Worm (Caenorhabditis elegans): ENCODE measurements around the gene Y57G11B.6.

Y57G11B.6 gene

DNA sequence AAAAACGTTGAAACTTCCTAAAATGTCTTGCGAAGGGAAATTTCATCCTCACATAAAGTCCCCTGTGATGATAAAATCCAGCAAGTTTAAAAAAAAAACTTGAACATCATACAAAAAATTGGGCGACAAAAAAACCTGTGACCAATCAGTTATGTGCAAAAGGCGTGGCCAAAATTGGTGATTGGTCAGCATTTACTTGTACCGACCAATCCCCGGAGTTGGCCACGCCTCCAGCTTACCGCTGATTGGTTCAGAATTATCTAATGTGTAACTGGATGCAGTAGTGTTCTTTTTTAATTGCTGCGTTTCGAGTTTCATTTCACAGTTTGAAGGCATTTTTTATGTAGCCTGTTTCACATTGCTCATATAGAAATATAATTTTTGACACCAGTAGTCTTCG is 18.4 kb upstream of the Y57G11B.6 start:
- TF ChIP-seq dpl-1 (GFP tag; optimal IDR thresholded peaks at IDR 0.05): no peak
- TF ChIP-seq tag-97 (GFP tag; IDR thresholded peaks at IDR 0.05): no peak
- TF ChIP-seq lim-7 (GFP tag; IDR thresholded peaks at IDR 0.05): no peak
- no peak for TF ChIP-seq ceh-20 (GFP tag; IDR thresholded peaks at IDR 0.05)
- no peak for TF ChIP-seq F26F4.8 (GFP tag; conservative IDR thresholded peaks at IDR 0.05)
- no peak for TF ChIP-seq zfp-3 (GFP tag; conservative IDR thresholded peaks at IDR 0.05)
- no peak for TF ChIP-seq vab-7 (GFP tag; IDR thresholded peaks at IDR 0.05)
- TF ChIP-seq zip-11 (GFP tag; IDR thresholded peaks at IDR 0.05): no peak
- TF ChIP-seq dmd-9 (GFP tag; IDR thresholded peaks at IDR 0.05): no peak
- TF ChIP-seq ceh-44 (GFP tag; IDR thresholded peaks at IDR 0.05): no peak
- no peak for TF ChIP-seq nhr-11 (tag; optimal IDR thresholded peaks at IDR 0.05)
- TF ChIP-seq ceh-82 (tag; optimal IDR thresholded peaks at IDR 0.05): no peak
- no peak for TF ChIP-seq unc-39 (tag; optimal IDR thresholded peaks at IDR 0.05)
- no peak for TF ChIP-seq snpc-1.2 (GFP tag; IDR thresholded peaks at IDR 0.05)
- no peak for TF ChIP-seq jun-1 (tag; optimal IDR thresholded peaks at IDR 0.05)
- no peak for TF ChIP-seq duxl-1 (tag; optimal IDR thresholded peaks at IDR 0.05; ENCODE audit: poor library complexity)
- TF ChIP-seq nhr-111 (GFP tag; optimal IDR thresholded peaks at IDR 0.05): no peak

DNA sequence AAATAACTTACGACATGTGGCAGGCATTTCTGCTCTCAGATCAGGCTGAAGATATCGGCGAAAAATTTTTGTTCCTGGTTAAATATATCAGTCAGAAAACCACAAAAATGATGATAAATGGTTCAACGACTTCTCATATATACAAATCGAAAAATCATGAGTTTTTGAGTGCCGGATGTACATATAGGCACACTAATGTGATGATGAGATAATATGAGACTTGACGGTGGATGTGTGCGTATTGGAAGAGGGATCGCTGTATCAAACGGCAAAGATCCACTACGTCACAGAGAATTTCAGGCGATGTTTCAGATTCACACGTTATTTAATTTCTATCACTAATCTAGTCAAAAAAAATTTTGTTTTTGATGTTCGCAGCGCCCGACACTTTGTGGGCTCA is 17.9 kb upstream of the Y57G11B.6 start, which contains the start of gene glb-34:
glb-34 (minus strand) TSS at position 101 of the 400 bp plus-strand sequence.
- TF ChIP-seq nhr-111 (GFP tag; optimal IDR thresholded peaks at IDR 0.05) (no peak), Y105C5A.15 (GFP tag; IDR thresholded peaks at IDR 0.05) (no peak), tra-1 (GFP tag; IDR thresholded peaks at IDR 0.05) (no peak), unc-130 (GFP tag; optimal IDR thresholded peaks at IDR 0.05) (no peak), fkh-10 (GFP tag; optimal IDR thresholded peaks at IDR 0.05) (no peak), nhr-25 (tag; optimal IDR thresholded peaks at IDR 0.05; ENCODE audit: borderline replicate concordance, insufficient read depth) (no peak)

DNA sequence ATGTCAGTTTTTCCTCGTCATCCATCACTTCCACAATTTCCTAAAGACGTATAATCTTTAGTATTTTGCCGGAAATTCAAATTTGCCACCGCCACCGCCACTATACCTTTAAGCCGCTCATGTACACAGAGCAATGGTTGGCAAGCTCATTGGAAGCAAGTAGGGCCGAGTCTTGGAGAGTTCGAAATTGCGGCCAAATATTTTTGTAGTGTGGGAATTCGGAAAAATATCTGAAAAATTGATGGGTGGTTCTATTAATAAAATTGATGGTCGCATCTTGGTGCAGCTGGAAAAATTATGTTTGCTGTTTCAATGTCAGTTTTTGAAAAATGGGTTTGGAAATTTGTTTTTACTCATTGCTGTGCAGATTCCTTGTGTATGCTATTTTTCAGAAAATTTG is 16.9 kb upstream of the Y57G11B.6 start:
- peak; percentile 94 for TF ChIP-seq aha-1 (tag)
- TF ChIP-seq hif-1 (tag; optimal IDR thresholded peaks at IDR 0.05): no peak

DNA sequence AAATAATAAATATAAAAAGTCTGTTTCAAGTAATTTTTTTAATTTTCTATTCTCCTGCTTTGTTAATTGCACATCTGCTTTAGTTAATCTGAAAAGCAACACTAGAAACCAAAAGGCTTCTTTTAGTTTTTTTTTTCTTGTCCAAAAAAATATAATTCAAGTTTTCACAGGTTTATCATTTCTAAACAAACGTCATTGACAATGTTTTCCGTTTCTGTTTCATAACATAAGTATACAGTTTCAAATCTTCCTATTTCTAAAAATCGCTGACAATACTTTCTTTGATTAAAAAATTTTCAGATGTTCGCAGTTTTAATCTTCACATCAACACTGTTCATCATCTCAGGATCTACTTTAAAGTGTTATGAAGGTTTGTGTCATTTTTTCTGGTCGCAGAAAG is 10.4 kb upstream of the Y57G11B.6 start, which contains the start of gene Y57G11B.2:
Y57G11B.2 (plus strand) TSS at position 301 of the 400 bp plus-strand sequence.
- TF ChIP-seq ZK546.5 (tag; optimal IDR thresholded peaks at IDR 0.05) (no peak), nhr-77 (tag; optimal IDR thresholded peaks at IDR 0.05) (no peak), D1046.2 (GFP tag; IDR thresholded peaks at IDR 0.05) (no peak), saeg-2 (GFP tag; IDR thresholded peaks at IDR 0.05) (no peak), dmd-8 (GFP tag; IDR thresholded peaks at IDR 0.05) (no peak), cey-2 (tag; optimal IDR thresholded peaks at IDR 0.05; ENCODE audit: borderline replicate concordance, insufficient read depth) (no peak), nhr-237 (tag; optimal IDR thresholded peaks at IDR 0.05) (no peak)

DNA sequence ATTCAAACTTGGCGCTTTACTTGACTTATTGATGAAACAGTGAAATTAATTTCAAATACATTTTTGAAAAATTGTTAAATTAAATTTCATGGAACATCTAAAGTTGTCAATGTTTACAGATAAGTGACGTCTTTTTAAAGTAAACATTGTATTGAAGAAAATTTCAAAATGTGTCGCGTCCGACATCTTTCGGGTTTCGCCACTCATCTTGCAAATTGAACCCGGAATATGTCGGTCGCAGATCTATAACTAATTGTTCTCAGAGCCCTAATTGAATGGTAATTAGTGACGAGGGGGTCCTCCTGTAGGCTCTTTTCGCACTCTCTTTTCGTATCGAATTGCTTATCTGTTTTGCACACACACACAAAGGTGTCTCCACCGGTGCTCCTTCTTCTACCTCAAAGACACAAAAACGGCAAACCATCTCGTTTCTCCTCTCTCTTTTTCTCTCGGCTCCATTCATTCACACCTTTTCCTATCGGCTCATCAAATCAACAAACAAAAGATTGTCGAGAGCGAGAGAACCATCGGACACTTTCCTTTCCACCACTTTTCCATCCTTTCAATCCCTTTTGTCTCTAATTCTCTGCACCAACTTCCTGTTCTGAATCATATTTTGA is 8.1 kb upstream of the Y57G11B.6 start:
- TF ChIP-seq pha-4 (GFP tag; IDR thresholded peaks at IDR 0.05) (no peak), pha-4 (tag; optimal IDR thresholded peaks at IDR 0.05) (peak; percentile 31), mes-2 (tag; optimal IDR thresholded peaks at IDR 0.05; ENCODE audit: poor library complexity, severe bottlenecking) (no peak), T20F7.1 (GFP tag; optimal IDR thresholded peaks at IDR 0.05) (no peak), pqm-1 (tag; optimal IDR thresholded peaks at IDR 0.05) (peak; percentile 75), snpc-1.2 (GFP tag; IDR thresholded peaks at IDR 0.05) (peak; percentile 74; the same call in 1 of the 2 replicates), unc-62 (GFP tag; optimal IDR thresholded peaks at IDR 0.05 in 1 of 2) (peak in 1 of 2 experiments; percentile 80), unc-62 (tag; optimal IDR thresholded peaks at IDR 0.05) (no peak), sdz-12 (GFP tag; optimal IDR thresholded peaks at IDR 0.05) (no peak), snpc-4 (tag; optimal IDR thresholded peaks at IDR 0.05) (no peak), egl-43 (GFP tag; IDR thresholded peaks at IDR 0.05) (no peak), ces-1 (GFP tag; optimal IDR thresholded peaks at IDR 0.05) (no peak), dve-1 (tag; optimal IDR thresholded peaks at IDR 0.05; ENCODE audit: insufficient read depth) (peak; percentile 14), daf-16 (GFP tag; optimal IDR thresholded peaks at IDR 0.05) (no peak), daf-16 (tag; optimal IDR thresholded peaks at IDR 0.05) (peak; percentile 40)

Data from whole organism, L4 larva.